Fruit fly (Drosophila melanogaster) whole organism, adult: ENCODE results near the gene CG16863.
A peak's percentile ranks its signal among the peaks of the same experiment; 100 is the strongest.

Source experiments
- CG11617 ChIP-seq: fragments of 200-800 bp; sonication (Bioruptor generic); optimal IDR thresholded peaks from 2 replicates; lab custom pipeline; 2017; ENCODE audit warnings: mild to moderate bottlenecking, missing biosample characterization, missing genetic modification reagents, missing genetic modification characterization
- CG12768 ChIP-seq: fragments of 200-800 bp; sonication (Bioruptor generic); optimal IDR thresholded peaks from 2 replicates; lab custom pipeline; 2017; ENCODE audit warnings: missing biosample characterization, missing genetic modification characterization, mild to moderate bottlenecking, moderate library complexity, missing genetic modification reagents
- CG14711 ChIP-seq: fragments of 200-800 bp; sonication (Bioruptor generic); optimal IDR thresholded peaks from 2 replicates; lab custom pipeline; 2018; ENCODE audit warnings: missing biosample characterization, mild to moderate bottlenecking, missing genetic modification characterization, moderate library complexity
- CG1620 ChIP-seq: fragments of 200-800 bp; sonication (Bioruptor generic); optimal IDR thresholded peaks from 2 replicates; lab custom pipeline; 2016; ENCODE audit warnings: missing biosample characterization, missing genetic modification characterization
- CG33017 ChIP-seq: fragments of 200-800 bp; sonication (Bioruptor generic); optimal IDR thresholded peaks from 2 replicates; lab custom pipeline; 2018; ENCODE audit warnings: missing biosample characterization, mild to moderate bottlenecking, missing genetic modification characterization, moderate library complexity
- CG5204 ChIP-seq: fragments of 200-800 bp; sonication (Bioruptor generic); optimal IDR thresholded peaks from 2 replicates; lab custom pipeline; 2016; ENCODE audit warnings: missing biosample characterization, missing genetic modification characterization
- CG7045 ChIP-seq: fragments of 200-800 bp; sonication (Bioruptor generic); optimal IDR thresholded peaks from 2 replicates; lab custom pipeline; 2017; ENCODE audit warnings: missing biosample characterization, mild to moderate bottlenecking, missing genetic modification characterization
- CG7101 ChIP-seq: fragments of 200-800 bp; sonication (Bioruptor generic); optimal IDR thresholded peaks from 2 replicates; lab custom pipeline; 2018; ENCODE audit warnings: missing biosample characterization, mild to moderate bottlenecking, missing genetic modification characterization, moderate library complexity
- Clk ChIP-seq: fragments of 200-800 bp; sonication (Bioruptor generic); optimal IDR thresholded peaks from 2 replicates; lab custom pipeline; 2017; ENCODE audit warnings: missing biosample characterization, missing genetic modification characterization
- Crg-1 ChIP-seq: fragments of 200-800 bp; sonication (Bioruptor generic); optimal IDR thresholded peaks from 2 replicates; lab custom pipeline; 2016; ENCODE audit warnings: missing biosample characterization, missing genetic modification characterization
- Hr96 ChIP-seq: fragments of 200-800 bp; sonication (Bioruptor generic); optimal IDR thresholded peaks from 2 replicates; lab custom pipeline; 2016; ENCODE audit warnings: missing biosample characterization, missing genetic modification characterization
- Mnt ChIP-seq: fragments of 200-800 bp; sonication (Bioruptor generic); optimal IDR thresholded peaks from 2 replicates; lab custom pipeline; 2016; ENCODE audit warnings: missing biosample characterization, mild to moderate bottlenecking, missing genetic modification characterization
- bab1 ChIP-seq: fragments of 200-800 bp; sonication (Bioruptor generic); optimal IDR thresholded peaks from 3 replicates; lab custom pipeline; 2019; ENCODE audit warnings: missing biosample characterization, mild to moderate bottlenecking, missing genetic modification characterization, moderate library complexity
- cic ChIP-seq: fragments of 200-800 bp; sonication (Bioruptor generic); optimal IDR thresholded peaks from 2 replicates; lab custom pipeline; 2017; ENCODE audit warnings: missing biosample characterization, mild to moderate bottlenecking, missing genetic modification characterization, moderate library complexity
- cnc ChIP-seq, 2 experiments: fragments of >200 bp; optimal IDR thresholded peaks; 2 replicates each; lab custom pipeline; 2017
- kay ChIP-seq: fragments of 200-800 bp; sonication (Bioruptor generic); peaks from one replicate; lab custom pipeline; 2016; ENCODE audit warnings: missing biosample characterization, missing genetic modification characterization, borderline replicate concordance
- ovo ChIP-seq: fragments of 200-800 bp; sonication (Bioruptor generic); optimal IDR thresholded peaks from 2 replicates; lab custom pipeline; 2016; ENCODE audit warnings: missing biosample characterization, missing genetic modification characterization
- pad ChIP-seq: fragments of 200-800 bp; sonication (Bioruptor generic); optimal IDR thresholded peaks from 3 replicates; lab custom pipeline; 2017; ENCODE audit warnings: missing biosample characterization, missing genetic modification characterization, mild to moderate bottlenecking, moderate library complexity, missing genetic modification reagents
- tj ChIP-seq: fragments of 200-800 bp; sonication (Bioruptor generic); optimal IDR thresholded peaks from 3 replicates; lab custom pipeline; 2017; ENCODE audit warnings: missing biosample characterization, mild to moderate bottlenecking, missing genetic modification characterization, moderate library complexity
- toe ChIP-seq: fragments of 200-800 bp; sonication (Bioruptor generic); optimal IDR thresholded peaks from 2 replicates; lab custom pipeline; 2016; ENCODE audit warnings: missing biosample characterization, missing genetic modification characterization

CG16863 gene

dm6 chr2L:13778648-13779047 lies 12.1 kb upstream of the CG16863 start:
- TF ChIP-seq CG11617 (GFP tag; lab: Kevin White, UChicago) (peak; percentile 22), Clk (GFP tag; lab: Kevin White, UChicago) (no peak), bab1 (GFP tag; lab: Kevin White, UChicago) (peak; percentile 15), CG12768 (GFP tag; lab: Kevin White, UChicago) (no peak), Hr96 (peak; percentile 17), Crg-1 (GFP tag; lab: Kevin White, UChicago) (no peak), pad (GFP tag; lab: Kevin White, UChicago) (no peak), ovo (GFP tag; lab: Kevin White, UChicago) (no peak), tj (GFP tag; lab: Kevin White, UChicago) (peak; percentile 10), cic (GFP tag; lab: Kevin White, UChicago) (no peak), CG33017 (tag; lab: Kevin White, UChicago) (peak; percentile 52), toe (GFP tag; lab: Kevin White, UChicago) (peak; percentile 23), Mnt (GFP tag; lab: Kevin White, UChicago) (no peak), CG7045 (GFP tag; lab: Kevin White, UChicago) (peak; percentile 75), CG1620 (GFP tag; lab: Kevin White, UChicago) (no peak), CG14711 (tag; lab: Kevin White, UChicago) (peak; percentile 1), kay (no peak), cnc (optimal IDR thresholded peaks at IDR 0.05; lab: Kevin White, UChicago) (no peak), CG7101 (tag; lab: Kevin White, UChicago) (peak; percentile 53), CG5204 (GFP tag; lab: Kevin White, UChicago) (peak; percentile 60)

- no peak for TF ChIP-seq CG7045 (GFP tag; lab: Kevin White, UChicago)
- TF ChIP-seq cic (GFP tag; lab: Kevin White, UChicago): no peak
- TF ChIP-seq CG33017 (tag; lab: Kevin White, UChicago): no peak
- TF ChIP-seq CG12768 (GFP tag; lab: Kevin White, UChicago): no peak
- TF ChIP-seq Mnt (GFP tag; lab: Kevin White, UChicago): no peak
- TF ChIP-seq CG7101 (tag; lab: Kevin White, UChicago): no peak
- no peak for TF ChIP-seq CG1620 (GFP tag; lab: Kevin White, UChicago)
- TF ChIP-seq ovo (GFP tag; lab: Kevin White, UChicago): no peak
- no peak for TF ChIP-seq CG5204 (GFP tag; lab: Kevin White, UChicago)
Measured at dm6 chr2L:13779162-13779561, 11.6 kb upstream of the CG16863 start.

- TF ChIP-seq tj (GFP tag; lab: Kevin White, UChicago) (peak; percentile 84), Mnt (GFP tag; lab: Kevin White, UChicago) (peak; percentile 100), ovo (GFP tag; lab: Kevin White, UChicago) (peak; percentile 57), cic (GFP tag; lab: Kevin White, UChicago) (peak; percentile 100), CG11617 (GFP tag; lab: Kevin White, UChicago) (no peak), bab1 (GFP tag; lab: Kevin White, UChicago) (no peak), CG33017 (tag; lab: Kevin White, UChicago) (no peak), CG1620 (GFP tag; lab: Kevin White, UChicago) (no peak), cnc (optimal IDR thresholded peaks at IDR 0.05; lab: Kevin White, UChicago) (no peak)
Measured at dm6 chr2L:13779795-13780108, 11.0 kb upstream of the CG16863 start.

- peak; percentile 80 for TF ChIP-seq CG14711 (tag; lab: Kevin White, UChicago)
- peak; percentile 27 for TF ChIP-seq CG1620 (GFP tag; lab: Kevin White, UChicago)
- no peak for TF ChIP-seq ovo (GFP tag; lab: Kevin White, UChicago)
- TF ChIP-seq CG33017 (tag; lab: Kevin White, UChicago): peak; percentile 86
- peak; percentile 29 for TF ChIP-seq tj (GFP tag; lab: Kevin White, UChicago)
- no peak for TF ChIP-seq Hr96
- TF ChIP-seq pad (GFP tag; lab: Kevin White, UChicago): peak; percentile 72
- TF ChIP-seq bab1 (GFP tag; lab: Kevin White, UChicago): peak; percentile 65
- TF ChIP-seq CG7045 (GFP tag; lab: Kevin White, UChicago): peak; percentile 84
- no peak for TF ChIP-seq Crg-1 (GFP tag; lab: Kevin White, UChicago)
- TF ChIP-seq cnc (optimal IDR thresholded peaks at IDR 0.05; lab: Kevin White, UChicago): no peak
- TF ChIP-seq Clk (GFP tag; lab: Kevin White, UChicago): peak; percentile 70
- TF ChIP-seq toe (GFP tag; lab: Kevin White, UChicago): no peak
- no peak for TF ChIP-seq kay
- no peak for TF ChIP-seq CG5204 (GFP tag; lab: Kevin White, UChicago)
- TF ChIP-seq CG7101 (tag; lab: Kevin White, UChicago): peak; percentile 84
- TF ChIP-seq CG12768 (GFP tag; lab: Kevin White, UChicago): peak; percentile 71
- peak; percentile 92 for TF ChIP-seq CG11617 (GFP tag; lab: Kevin White, UChicago)
- no peak for TF ChIP-seq cic (GFP tag; lab: Kevin White, UChicago)
Measured at dm6 chr2L:13780109-13780947, 10.4 kb upstream of the CG16863 start, which contains the start of the genes CG9008 and p38b. Gene CG9008 (minus strand): TSS chr2L:13780165. Gene p38b (plus strand): TSS chr2L:13780689.
